Worm (Caenorhabditis elegans) whole organism, late embryonic: ENCODE results near the gene gpc-1.

ENCODE experiments used
- C38D4.7 ChIP-seq: fragments of 200-800 bp; sonication (Bioruptor generic); optimal IDR thresholded peaks from 2 replicates; lab custom pipeline; 2018; ENCODE audit warnings: mild to moderate bottlenecking, missing genetic modification characterization, moderate library complexity, missing compliant biosample characterization
- F13H6.1 ChIP-seq: sonication (generic microtip); optimal IDR thresholded peaks from 2 replicates; lab custom pipeline; 2016; ENCODE audit warnings: missing genetic modification characterization, missing compliant biosample characterization
- K09A11.1 ChIP-seq: sonication (generic microtip); optimal IDR thresholded peaks from 2 replicates; lab custom pipeline; 2017; ENCODE audit warnings: antibody characterized with exemption, mild to moderate bottlenecking, missing genetic modification characterization, missing compliant biosample characterization; ENCODE audit not compliant: insufficient read depth
- Y22D7AL.16 ChIP-seq: sonication (generic microtip); optimal IDR thresholded peaks from 2 replicates; lab custom pipeline; 2016; ENCODE audit warnings: missing genetic modification characterization, missing compliant biosample characterization
- ahr-1 ChIP-seq: sonication (generic microtip); optimal IDR thresholded peaks from 2 replicates; lab custom pipeline; 2016; ENCODE audit warnings: missing genetic modification characterization, missing compliant biosample characterization
- ceh-14 ChIP-seq: sonication (generic microtip); optimal IDR thresholded peaks from 2 replicates; lab custom pipeline; 2016; ENCODE audit warnings: missing genotype, missing genetic modification characterization, missing compliant biosample characterization
- ceh-18 ChIP-seq: sonication (generic microtip); optimal IDR thresholded peaks from 2 replicates; lab custom pipeline; 2016; ENCODE audit warnings: missing genetic modification characterization, missing compliant biosample characterization
- ceh-2 ChIP-seq: sonication (generic microtip); optimal IDR thresholded peaks from 2 replicates; lab custom pipeline; 2016; ENCODE audit warnings: missing genotype, missing genetic modification characterization, missing compliant biosample characterization
- ceh-22 ChIP-seq: sonication (generic microtip); optimal IDR thresholded peaks from 2 replicates; lab custom pipeline; 2017; ENCODE audit warnings: missing biosample characterization, missing genetic modification characterization
- ceh-24 ChIP-seq: sonication (generic microtip); optimal IDR thresholded peaks from 2 replicates; lab custom pipeline; 2016; ENCODE audit warnings: mild to moderate bottlenecking, missing genetic modification characterization, missing compliant biosample characterization
- ceh-31 ChIP-seq: sonication (generic microtip); optimal IDR thresholded peaks from 2 replicates; lab custom pipeline; 2016; ENCODE audit warnings: missing genetic modification characterization, missing compliant biosample characterization
- ceh-34 ChIP-seq: sonication (generic microtip); optimal IDR thresholded peaks from 2 replicates; lab custom pipeline; 2016; ENCODE audit warnings: mild to moderate bottlenecking, missing genetic modification characterization, missing compliant biosample characterization
- ceh-48 ChIP-seq: sonication (generic microtip); optimal IDR thresholded peaks from 2 replicates; lab custom pipeline; 2016; ENCODE audit warnings: missing genetic modification characterization, inconsistent platforms, missing compliant biosample characterization
- ceh-6 ChIP-seq: fragments of 200-800 bp; sonication (Bioruptor generic); optimal IDR thresholded peaks from 2 replicates; lab custom pipeline; 2018; ENCODE audit warnings: mild to moderate bottlenecking, missing genetic modification characterization, missing compliant biosample characterization
- che-1 ChIP-seq: sonication (generic microtip); optimal IDR thresholded peaks from 2 replicates; lab custom pipeline; 2016; ENCODE audit warnings: mild to moderate bottlenecking, missing genetic modification characterization, missing compliant biosample characterization
- dmd-4 ChIP-seq: sonication (generic microtip); optimal IDR thresholded peaks from 2 replicates; lab custom pipeline; 2016; ENCODE audit warnings: borderline replicate concordance, missing genetic modification characterization, missing compliant biosample characterization
- dve-1 ChIP-seq: sonication (generic microtip); optimal IDR thresholded peaks from 2 replicates; lab custom pipeline; 2017; ENCODE audit warnings: antibody characterized with exemption, mild to moderate bottlenecking, missing genetic modification characterization, missing compliant biosample characterization
- elt-2 ChIP-seq: sonication (generic microtip); optimal IDR thresholded peaks from 2 replicates; lab custom pipeline; 2016; ENCODE audit warnings: missing genetic modification reagents, missing genetic modification characterization, missing compliant biosample characterization
- eyg-1 ChIP-seq: sonication (generic microtip); optimal IDR thresholded peaks from 2 replicates; lab custom pipeline; 2016; ENCODE audit warnings: missing genotype, missing genetic modification characterization, missing compliant biosample characterization
- fax-1 ChIP-seq: sonication (generic microtip); optimal IDR thresholded peaks from 2 replicates; lab custom pipeline; 2016; ENCODE audit warnings: missing genotype, missing genetic modification characterization, missing compliant biosample characterization
- fkh-10 ChIP-seq: fragments of 150-350 bp; optimal IDR thresholded peaks from 2 replicates; lab custom pipeline; 2014; ENCODE audit warnings: missing biosample characterization, missing genetic modification reagents, missing genetic modification characterization
- fkh-6 ChIP-seq: sonication (generic microtip); optimal IDR thresholded peaks from 2 replicates; lab custom pipeline; 2016; ENCODE audit warnings: missing genetic modification characterization, missing compliant biosample characterization
- hlh-13 ChIP-seq: fragments of 200-800 bp; sonication (Bioruptor generic); optimal IDR thresholded peaks from 2 replicates; lab custom pipeline; 2018; ENCODE audit warnings: mild to moderate bottlenecking, missing genetic modification characterization, missing compliant biosample characterization
- hlh-15 ChIP-seq: sonication (generic microtip); optimal IDR thresholded peaks from 2 replicates; lab custom pipeline; 2016; ENCODE audit warnings: missing genetic modification characterization, missing compliant biosample characterization
- hlh-30 ChIP-seq: sonication (generic microtip); optimal IDR thresholded peaks from 2 replicates; lab custom pipeline; 2017; ENCODE audit warnings: antibody characterized with exemption, missing genetic modification characterization, missing compliant biosample characterization; ENCODE audit not compliant: insufficient read depth
- hlh-6 ChIP-seq: sonication (generic microtip); optimal IDR thresholded peaks from 2 replicates; lab custom pipeline; 2016; ENCODE audit warnings: missing genotype, missing genetic modification characterization, missing compliant biosample characterization
- hlh-8 ChIP-seq: sonication (generic microtip); optimal IDR thresholded peaks from 2 replicates; lab custom pipeline; 2016; ENCODE audit warnings: missing genotype, missing genetic modification characterization, missing compliant biosample characterization
- lim-6 ChIP-seq: sonication (generic microtip); optimal IDR thresholded peaks from 2 replicates; lab custom pipeline; 2016; ENCODE audit warnings: missing genetic modification characterization, missing compliant biosample characterization
- lin-11 ChIP-seq: fragments of 200-800 bp; sonication (Bioruptor generic); optimal IDR thresholded peaks from 2 replicates; lab custom pipeline; 2018; ENCODE audit warnings: mild to moderate bottlenecking, missing genetic modification characterization, missing compliant biosample characterization
- mec-3 ChIP-seq: sonication (generic microtip); optimal IDR thresholded peaks from 2 replicates; lab custom pipeline; 2016; ENCODE audit warnings: borderline replicate concordance, missing genetic modification characterization, missing compliant biosample characterization
- nfya-1 ChIP-seq: sonication (generic microtip); optimal IDR thresholded peaks from 2 replicates; lab custom pipeline; 2017; ENCODE audit warnings: missing genetic modification characterization, mild to moderate bottlenecking, missing compliant biosample characterization, antibody characterized with exemption, moderate library complexity
- nhr-232 ChIP-seq: sonication (generic microtip); optimal IDR thresholded peaks from 2 replicates; lab custom pipeline; 2016; ENCODE audit warnings: missing genetic modification characterization, missing compliant biosample characterization
- odd-2 ChIP-seq: sonication (generic microtip); optimal IDR thresholded peaks from 2 replicates; lab custom pipeline; 2017; ENCODE audit warnings: antibody characterized with exemption, mild to moderate bottlenecking, missing genetic modification characterization, missing compliant biosample characterization
- pax-1 ChIP-seq: fragments of 150-350 bp; optimal IDR thresholded peaks from 2 replicates; lab custom pipeline; 2014; ENCODE audit warnings: missing biosample characterization, missing genetic modification characterization
- pha-2 ChIP-seq: sonication (generic microtip); optimal IDR thresholded peaks from 2 replicates; lab custom pipeline; 2017; ENCODE audit warnings: mild to moderate bottlenecking, missing genetic modification characterization, missing compliant biosample characterization
- ref-2 ChIP-seq: sonication (generic microtip); optimal IDR thresholded peaks from 2 replicates; lab custom pipeline; 2016; ENCODE audit warnings: missing genetic modification characterization, missing compliant biosample characterization
- rnt-1 ChIP-seq: sonication (generic microtip); optimal IDR thresholded peaks from 2 replicates; lab custom pipeline; 2016; ENCODE audit warnings: missing genetic modification characterization, missing compliant biosample characterization
- sdc-2 ChIP-seq: sonication (generic microtip); optimal IDR thresholded peaks from 2 replicates; lab custom pipeline; 2016; ENCODE audit warnings: missing genotype, missing genetic modification characterization, missing compliant biosample characterization
- sox-4 ChIP-seq: sonication (generic microtip); optimal IDR thresholded peaks from 2 replicates; lab custom pipeline; 2017; ENCODE audit warnings: mild to moderate bottlenecking, missing genetic modification characterization, inconsistent platforms, missing compliant biosample characterization
- syd-9 ChIP-seq: sonication (generic microtip); optimal IDR thresholded peaks from 2 replicates; lab custom pipeline; 2016; ENCODE audit warnings: mild to moderate bottlenecking, missing genetic modification characterization, moderate library complexity, missing compliant biosample characterization
- tbx-2 ChIP-seq: sonication (generic microtip); optimal IDR thresholded peaks from 2 replicates; lab custom pipeline; 2016; ENCODE audit warnings: missing genetic modification characterization, missing compliant biosample characterization
- tbx-7 ChIP-seq: sonication (generic microtip); optimal IDR thresholded peaks from 2 replicates; lab custom pipeline; 2016; ENCODE audit warnings: missing genotype, missing genetic modification characterization, missing compliant biosample characterization
- ttx-3 ChIP-seq: sonication (generic microtip); optimal IDR thresholded peaks from 2 replicates; lab custom pipeline; 2016; ENCODE audit warnings: missing genetic modification reagents, missing genetic modification characterization, missing compliant biosample characterization
- unc-42 ChIP-seq: sonication (generic microtip); optimal IDR thresholded peaks from 2 replicates; lab custom pipeline; 2016; ENCODE audit warnings: missing genotype, missing genetic modification characterization, missing compliant biosample characterization
- unc-55 ChIP-seq: sonication (generic microtip); optimal IDR thresholded peaks from 2 replicates; lab custom pipeline; 2017; ENCODE audit warnings: missing biosample characterization, missing genetic modification reagents, missing genetic modification characterization
- unc-86 ChIP-seq: sonication (generic microtip); optimal IDR thresholded peaks from 2 replicates; lab custom pipeline; 2016; ENCODE audit warnings: missing genetic modification characterization, missing compliant biosample characterization
- zip-5 ChIP-seq: sonication (generic microtip); optimal IDR thresholded peaks from 2 replicates; lab custom pipeline; 2016; ENCODE audit warnings: missing genetic modification characterization, missing compliant biosample characterization
- ztf-16 ChIP-seq: sonication (generic microtip); optimal IDR thresholded peaks from 2 replicates; lab custom pipeline; 2017; ENCODE audit warnings: missing genetic modification characterization, missing compliant biosample characterization

The gpc-1 gene

DNA sequence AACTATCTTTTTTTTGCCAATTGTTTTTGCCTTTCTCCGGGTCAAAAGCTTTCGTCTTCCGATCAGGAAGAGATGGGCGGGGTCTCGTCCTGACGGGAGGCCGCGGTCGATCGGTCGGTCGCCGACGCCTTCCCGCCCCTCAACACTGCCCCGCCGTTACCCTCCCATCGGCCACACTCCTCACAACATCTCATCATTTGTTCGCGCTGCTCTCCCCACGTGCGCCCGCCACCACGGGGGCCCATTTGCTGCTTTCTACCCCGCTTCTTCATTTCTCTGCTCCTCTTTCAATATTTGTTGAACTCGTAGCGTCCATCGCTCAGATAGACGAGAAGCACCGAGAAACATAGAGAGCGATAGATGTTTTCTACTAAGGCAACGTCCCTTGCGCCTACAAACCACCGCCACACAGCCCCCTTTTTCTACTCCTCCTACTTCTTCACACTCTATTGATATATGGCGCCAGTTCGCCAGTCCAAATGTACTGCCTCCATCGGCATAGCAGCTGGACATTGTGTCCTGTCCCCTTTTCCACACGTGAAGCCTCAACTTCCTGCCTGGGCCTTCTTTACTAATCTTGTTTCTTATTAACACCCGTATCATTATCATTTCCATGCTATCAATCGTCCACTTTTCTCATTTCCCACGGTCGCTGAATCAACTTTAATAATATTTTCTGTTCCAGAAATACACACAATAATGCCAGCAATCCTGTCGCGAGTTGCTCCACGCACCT lies 7.8 kb downstream of the gpc-1 start, which contains the start of gene bcat-1:
bcat-1 (plus strand) TSS at position 686 of the 736 bp plus-strand sequence.
- TF ChIP-seq unc-55 (GFP tag; lab: Kevin White, UChicago) (peak; percentile 6), ttx-3 (tag; lab: Kevin White, UChicago) (no peak), ref-2 (tag; lab: Kevin White, UChicago) (peak; percentile 34), mec-3 (peak; percentile 4), ahr-1 (tag; lab: Kevin White, UChicago) (no peak), che-1 (tag; lab: Kevin White, UChicago) (no peak), lim-6 (tag; lab: Kevin White, UChicago) (no peak), ceh-2 (tag; lab: Kevin White, UChicago) (no peak), tbx-2 (peak; percentile 60), rnt-1 (tag; lab: Kevin White, UChicago) (peak; percentile 10), ceh-34 (tag; lab: Kevin White, UChicago) (no peak), sox-4 (tag; lab: Kevin White, UChicago) (no peak), fkh-10 (GFP tag; lab: Kevin White, UChicago) (no peak), ceh-48 (tag; lab: Kevin White, UChicago) (no peak), syd-9 (tag; lab: Kevin White, UChicago) (no peak), pax-1 (tag; lab: Kevin White, UChicago) (no peak), sdc-2 (tag; lab: Kevin White, UChicago) (peak; percentile 49), unc-42 (tag; lab: Kevin White, UChicago) (peak; percentile 16), ceh-31 (tag; lab: Kevin White, UChicago) (peak; percentile 34), hlh-6 (tag; lab: Kevin White, UChicago) (peak; percentile 31), ceh-22 (no peak), hlh-30 (tag; lab: Kevin White, UChicago) (peak; percentile 31), F13H6.1 (tag; lab: Kevin White, UChicago) (peak; percentile 42), ceh-6 (GFP tag; lab: Kevin White, UChicago) (no peak), eyg-1 (tag; lab: Kevin White, UChicago) (no peak), fax-1 (tag; lab: Kevin White, UChicago) (no peak), ceh-24 (no peak), elt-2 (tag; lab: Kevin White, UChicago) (no peak), ceh-14 (peak; percentile 44), odd-2 (tag; lab: Kevin White, UChicago) (no peak), dmd-4 (no peak), fkh-6 (tag; lab: Kevin White, UChicago) (peak; percentile 16), Y22D7AL.16 (tag; lab: Kevin White, UChicago) (no peak), hlh-8 (tag; lab: Kevin White, UChicago) (no peak), ceh-18 (peak; percentile 70), hlh-15 (tag; lab: Kevin White, UChicago) (no peak)

DNA sequence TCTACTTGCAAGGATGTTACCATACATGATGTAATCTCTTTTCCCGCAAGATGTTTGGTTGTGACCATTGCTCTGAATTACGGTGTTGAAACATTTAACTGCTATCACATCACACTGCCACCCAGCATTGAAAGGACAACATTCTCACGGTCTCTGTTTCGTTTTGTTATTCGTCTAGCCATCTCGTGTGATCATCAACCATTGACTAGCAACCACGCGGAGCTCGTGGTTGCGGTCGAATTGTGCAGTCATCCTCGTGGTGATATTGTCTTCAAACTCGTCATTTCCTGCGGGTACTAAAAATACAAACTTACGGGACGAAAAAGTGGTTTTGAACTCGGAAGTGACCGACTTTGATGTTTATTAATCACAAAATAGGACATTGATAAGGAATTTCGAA lies 9.1 kb downstream of the gpc-1 start:
- TF ChIP-seq nfya-1 (tag; lab: Kevin White, UChicago) (no peak), sdc-2 (tag; lab: Kevin White, UChicago) (no peak), pax-1 (tag; lab: Kevin White, UChicago) (no peak), K09A11.1 (tag; lab: Kevin White, UChicago) (no peak), unc-42 (tag; lab: Kevin White, UChicago) (no peak), lin-11 (tag; lab: Kevin White, UChicago) (no peak), ceh-6 (GFP tag; lab: Kevin White, UChicago) (no peak), sox-4 (tag; lab: Kevin White, UChicago) (no peak), dve-1 (no peak), unc-86 (tag; lab: Kevin White, UChicago) (no peak), C38D4.7 (GFP tag; lab: Kevin White, UChicago) (no peak), pha-2 (no peak), mec-3 (no peak), zip-5 (tag; lab: Kevin White, UChicago) (no peak), ztf-16 (no peak), ref-2 (tag; lab: Kevin White, UChicago) (no peak), hlh-8 (tag; lab: Kevin White, UChicago) (no peak), tbx-7 (no peak), nhr-232 (tag; lab: Kevin White, UChicago) (no peak), hlh-13 (GFP tag; lab: Kevin White, UChicago) (no peak)
